Fruit fly (Drosophila melanogaster): Measurements from ENCODE around the gene GCC185.

- no peak for TF ChIP-seq Met (GFP tag; optimal IDR thresholded peaks at IDR 0.05)
- TF ChIP-seq Hr39 (GFP tag; optimal IDR thresholded peaks at IDR 0.05) = no peak
- TF ChIP-seq fd85E (GFP tag; optimal IDR thresholded peaks at IDR 0.05) = no peak
- TF ChIP-seq vri (GFP tag; optimal IDR thresholded peaks at IDR 0.05) = no peak
- no peak for TF ChIP-seq CG4318 (GFP tag; optimal IDR thresholded peaks at IDR 0.05)
- TF ChIP-seq CG3032 (tag; optimal IDR thresholded peaks at IDR 0.05) = no peak
Measured at dm6 chr3R:11989206-11989605, 21.4 kb upstream of the GCC185 start.

Measured in whole organism, prepupa.